Fruit fly (Drosophila melanogaster): ENCODE data around the gene Cht7.
A peak's percentile ranks its signal among the peaks of the same experiment; 100 is the strongest.

Gene Cht7

DNA sequence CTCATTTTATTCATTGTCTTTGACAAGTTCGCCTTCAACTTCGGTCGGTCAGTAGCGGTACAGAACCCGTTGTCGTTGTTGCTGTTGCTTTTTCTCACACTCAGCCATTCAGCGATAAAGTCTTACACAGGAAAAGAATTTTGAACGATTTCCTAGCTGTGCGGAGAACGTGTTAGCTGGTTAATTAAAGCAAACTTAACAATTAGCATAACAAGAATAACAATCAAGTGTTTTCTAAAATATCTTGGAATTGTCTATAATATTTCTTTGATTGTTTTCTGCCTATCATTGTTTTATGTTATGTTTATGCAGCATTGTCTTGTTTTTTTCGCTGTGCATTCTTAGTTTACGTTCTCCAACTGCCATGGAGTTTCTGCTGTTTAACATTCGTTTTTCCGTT is 612 bp downstream of the Cht7 start:
- no peak for TF ChIP-seq tap (tag; optimal IDR thresholded peaks at IDR 0.05)
- no peak for TF ChIP-seq Lpt (GFP tag; optimal IDR thresholded peaks at IDR 0.05)
- peak in 1 of 2 experiments; percentile 41 for TF ChIP-seq bsh (GFP tag; optimal IDR thresholded peaks at IDR 0.05)
- TF ChIP-seq Lim3 (GFP tag; IDR thresholded peaks at IDR 0.05) = no peak
- peak; percentile 8 for TF ChIP-seq CG2120 (GFP tag; optimal IDR thresholded peaks at IDR 0.05)
- no peak for TF ChIP-seq Hr51 (GFP tag; optimal IDR thresholded peaks at IDR 0.05)
- TF ChIP-seq nau (GFP tag; optimal IDR thresholded peaks at IDR 0.05) = no peak
- TF ChIP-seq CG18619 (GFP tag; optimal IDR thresholded peaks at IDR 0.05) = no peak
- TF ChIP-seq Xbp1 (GFP tag; optimal IDR thresholded peaks at IDR 0.05) = no peak
- no peak for TF ChIP-seq sisA (GFP tag; IDR thresholded peaks at IDR 0.05)
- TF ChIP-seq CG12299 (tag; optimal IDR thresholded peaks at IDR 0.05) = no peak
- TF ChIP-seq usp (GFP tag; optimal IDR thresholded peaks at IDR 0.05) = no peak
- TF ChIP-seq Mrtf (GFP tag; IDR thresholded peaks at IDR 0.05) = no peak
- TF ChIP-seq lov (optimal IDR thresholded peaks at IDR 0.05) = no peak
- TF ChIP-seq lov (GFP tag; IDR thresholded peaks at IDR 0.05) = no peak
- no peak for TF ChIP-seq kah (GFP tag; optimal IDR thresholded peaks at IDR 0.05)
- no peak for TF ChIP-seq toy (GFP tag; IDR thresholded peaks at IDR 0.05)
- no peak for TF ChIP-seq CG30020 (tag; optimal IDR thresholded peaks at IDR 0.05)
- TF ChIP-seq CG10565 (GFP tag; optimal IDR thresholded peaks at IDR 0.05) = no peak
- no peak for TF ChIP-seq CG1832 (GFP tag; optimal IDR thresholded peaks at IDR 0.05)
- no peak for TF ChIP-seq CG4424 (GFP tag; optimal IDR thresholded peaks at IDR 0.05)
- no peak for TF ChIP-seq CG12104 (GFP tag; optimal IDR thresholded peaks at IDR 0.05)
- TF ChIP-seq Blimp-1 (GFP tag; optimal IDR thresholded peaks at IDR 0.05) = peak; percentile 10
- TF ChIP-seq ab (GFP tag; optimal IDR thresholded peaks at IDR 0.05) = no peak
- no peak for TF ChIP-seq twi (tag; optimal IDR thresholded peaks at IDR 0.05)
- no peak for TF ChIP-seq Hmx (GFP tag; optimal IDR thresholded peaks at IDR 0.05)
- TF ChIP-seq lmd (GFP tag; IDR thresholded peaks at IDR 0.05) = no peak
- TF ChIP-seq Jarid2 (GFP tag; optimal IDR thresholded peaks at IDR 0.05) = no peak
- TF ChIP-seq Dip3 (GFP tag; optimal IDR thresholded peaks at IDR 0.05) = no peak
- no peak for TF ChIP-seq fd64A (GFP tag; optimal IDR thresholded peaks at IDR 0.05)
- no peak for TF ChIP-seq CG13424 (tag; optimal IDR thresholded peaks at IDR 0.05)
- TF ChIP-seq gro (GFP tag; optimal IDR thresholded peaks at IDR 0.05) = no peak
- no peak for TF ChIP-seq CHES-1-like (GFP tag; optimal IDR thresholded peaks at IDR 0.05)
- TF ChIP-seq CG31441 (GFP tag; IDR thresholded peaks at IDR 0.05) = no peak
- no peak for TF ChIP-seq gce (GFP tag; IDR thresholded peaks at IDR 0.05)
- no peak for TF ChIP-seq seq (GFP tag; IDR thresholded peaks at IDR 0.05)
- TF ChIP-seq CG12659 (GFP tag; optimal IDR thresholded peaks at IDR 0.05) = no peak
- TF ChIP-seq CG2712 (tag; optimal IDR thresholded peaks at IDR 0.05) = peak; percentile 8
- no peak for TF ChIP-seq CG3407 (GFP tag; optimal IDR thresholded peaks at IDR 0.05)
- TF ChIP-seq sqz (GFP tag; optimal IDR thresholded peaks at IDR 0.05) = peak; percentile 36
- TF ChIP-seq ken (GFP tag; IDR thresholded peaks at IDR 0.05) = no peak
- no peak for TF ChIP-seq crp (GFP tag; optimal IDR thresholded peaks at IDR 0.05)
- no peak for TF ChIP-seq zfh1 (GFP tag; IDR thresholded peaks at IDR 0.05)
- TF ChIP-seq chinmo (GFP tag; IDR thresholded peaks at IDR 0.05; ENCODE audit: partially characterized antibody) = no peak
- no peak for TF ChIP-seq MBD-R2 (GFP tag; IDR thresholded peaks at IDR 0.05)
- no peak for TF ChIP-seq ems (GFP tag; optimal IDR thresholded peaks at IDR 0.05)
- TF ChIP-seq p53 (GFP tag; optimal IDR thresholded peaks at IDR 0.05) = no peak
- TF ChIP-seq CG17829 (tag; optimal IDR thresholded peaks at IDR 0.05) = no peak
- no peak for TF ChIP-seq hkb (optimal IDR thresholded peaks at IDR 0.05)
- no peak for TF ChIP-seq hkb (GFP tag; IDR thresholded peaks at IDR 0.05)
- TF ChIP-seq NfI (GFP tag; optimal IDR thresholded peaks at IDR 0.05) = no peak
- no peak for TF ChIP-seq cg (GFP tag; optimal IDR thresholded peaks at IDR 0.05)
- peak; percentile 5 for TF ChIP-seq lilli (GFP tag; optimal IDR thresholded peaks at IDR 0.05)

All from whole organism, embryonic.